Worm (Caenorhabditis elegans) whole organism, L4 larva: ENCODE measurements around the gene syx-16.

ENCODE experiments used
- F37D6.2 ChIP-seq: sonication (generic microtip); optimal IDR thresholded peaks from 2 replicates; lab custom pipeline; 2016; ENCODE audit warnings: mild to moderate bottlenecking, missing genetic modification characterization, missing compliant biosample characterization
- F44E2.7 ChIP-seq: fragments of 200-800 bp; sonication (Bioruptor generic); IDR thresholded peaks from 2 replicates; pipeline ENCODE4 v2.1.2; 2022; ENCODE audit warnings: missing genetic modification characterization, missing compliant biosample characterization
- F49E8.2 ChIP-seq: sonication (generic microtip); optimal IDR thresholded peaks from 2 replicates; lab custom pipeline; 2016; ENCODE audit warnings: missing compliant biosample characterization, mild to moderate bottlenecking, missing genetic modification characterization, borderline replicate concordance
- R02D3.7 ChIP-seq: fragments of 150-350 bp; sonication (generic microtip); optimal IDR thresholded peaks from 3 replicates; lab custom pipeline; 2014; ENCODE audit warnings: missing biosample characterization, missing genetic modification characterization
- T26A8.4 ChIP-seq: fragments of 200-800 bp; sonication (Bioruptor generic); IDR thresholded peaks from 2 replicates; pipeline ENCODE4 v1.3.6; 2022; ENCODE audit warnings: missing genetic modification characterization, missing compliant biosample characterization
- Y48G9A.11 ChIP-seq: fragments of 200-800 bp; sonication (Bioruptor generic); IDR thresholded peaks from 2 replicates; pipeline ENCODE4 v1.3.6; 2022; ENCODE audit warnings: missing genetic modification reagents, missing genetic modification characterization, missing compliant biosample characterization
- Y75B8A.6 ChIP-seq: fragments of 200-800 bp; sonication (Bioruptor generic); IDR thresholded peaks from 2 replicates; pipeline ENCODE4 v1.3.6; 2022; ENCODE audit warnings: missing genetic modification reagents, missing genetic modification characterization, missing compliant biosample characterization
- arid-1 ChIP-seq: fragments of 200-800 bp; sonication (Bioruptor generic); conservative IDR thresholded peaks from 2 replicates; pipeline ENCODE4 v1.3.6; 2022; ENCODE audit warnings: missing genetic modification reagents, missing genetic modification characterization, missing compliant biosample characterization
- attf-4 ChIP-seq: sonication (generic microtip); optimal IDR thresholded peaks from 3 replicates; lab custom pipeline; 2017; ENCODE audit warnings: missing biosample characterization, missing genetic modification characterization
- ceh-20 ChIP-seq: fragments of 200-800 bp; sonication (Bioruptor generic); IDR thresholded peaks from 2 replicates; pipeline ENCODE4 v1.3.6; 2022; ENCODE audit warnings: missing genetic modification reagents, missing genetic modification characterization, missing compliant biosample characterization
- ceh-32 ChIP-seq: sonication (generic microtip); optimal IDR thresholded peaks from 2 replicates; lab custom pipeline; 2016; ENCODE audit warnings: mild to moderate bottlenecking, missing genetic modification characterization, missing compliant biosample characterization; ENCODE audit not compliant: poor library complexity
- cey-2 ChIP-seq: sonication (generic microtip); optimal IDR thresholded peaks from 3 replicates; lab custom pipeline; 2017; ENCODE audit warnings: missing genetic modification characterization, mild to moderate bottlenecking, missing compliant biosample characterization, antibody characterized with exemption, borderline replicate concordance; ENCODE audit not compliant: insufficient read depth
- daf-12 ChIP-seq: fragments of 150-350 bp; optimal IDR thresholded peaks from 2 replicates; lab custom pipeline; 2014; ENCODE audit warnings: missing biosample characterization, missing genetic modification reagents, missing genetic modification characterization
- daf-8 ChIP-seq: fragments of 200-800 bp; sonication (Bioruptor generic); IDR thresholded peaks from 2 replicates; pipeline ENCODE4 v1.3.6; 2022; ENCODE audit warnings: missing genetic modification characterization, missing compliant biosample characterization
- egl-27 ChIP-seq: sonication (generic microtip); optimal IDR thresholded peaks from 3 replicates; lab custom pipeline; 2017; ENCODE audit warnings: missing biosample characterization, missing genetic modification reagents, missing genetic modification characterization
- fos-1 ChIP-seq: fragments of 150-350 bp; optimal IDR thresholded peaks from 2 replicates; lab custom pipeline; 2014; ENCODE audit warnings: missing biosample characterization, missing genetic modification characterization
- gei-8 ChIP-seq: fragments of 200-800 bp; sonication (Bioruptor generic); optimal IDR thresholded peaks from 2 replicates; lab custom pipeline; 2018; ENCODE audit warnings: mild to moderate bottlenecking, missing genetic modification characterization, missing compliant biosample characterization
- lim-7 ChIP-seq: fragments of 200-800 bp; sonication (Bioruptor generic); IDR thresholded peaks from 2 replicates; pipeline ENCODE4 v1.3.6; 2022; ENCODE audit warnings: missing genetic modification characterization, missing compliant biosample characterization
- lin-38 ChIP-seq: fragments of 200-800 bp; sonication (Bioruptor generic); IDR thresholded peaks from 2 replicates; pipeline ENCODE4 v1.3.6; 2022; ENCODE audit warnings: missing genetic modification reagents, missing genetic modification characterization, missing compliant biosample characterization
- lir-3 ChIP-seq: sonication (generic microtip); optimal IDR thresholded peaks from 2 replicates; lab custom pipeline; 2016; ENCODE audit warnings: mild to moderate bottlenecking, missing genetic modification characterization, missing compliant biosample characterization
- lsy-2 ChIP-seq, 2 experiments: fragments of 150-350 bp in 1 of 2; sonication (generic microtip) in 1 of 2; optimal IDR thresholded peaks; 2 replicates each; lab custom pipeline; 2014 to 2017; ENCODE audit warnings: missing biosample characterization in 2 of 2, missing genetic modification characterization in 2 of 2
- madf-9 ChIP-seq: fragments of 200-800 bp; sonication (Bioruptor generic); conservative IDR thresholded peaks from 2 replicates; pipeline ENCODE4 v1.3.6; 2022; ENCODE audit warnings: missing genetic modification reagents, missing genetic modification characterization, missing compliant biosample characterization
- mep-1 ChIP-seq: fragments of 150-350 bp; sonication (generic microtip); optimal IDR thresholded peaks from 3 replicates; lab custom pipeline; 2014; ENCODE audit warnings: missing biosample characterization, missing genetic modification characterization
- nhr-237 ChIP-seq: sonication (generic microtip); optimal IDR thresholded peaks from 2 replicates; lab custom pipeline; 2017; ENCODE audit warnings: missing biosample characterization, missing genetic modification characterization
- nhr-25 ChIP-seq: sonication (generic microtip); optimal IDR thresholded peaks from 2 replicates; lab custom pipeline; 2017; ENCODE audit warnings: missing genetic modification characterization, mild to moderate bottlenecking, missing compliant biosample characterization, antibody characterized with exemption, moderate library complexity, borderline replicate concordance; ENCODE audit not compliant: insufficient read depth
- nhr-28 ChIP-seq: fragments of 150-350 bp; optimal IDR thresholded peaks from 2 replicates; lab custom pipeline; 2014; ENCODE audit warnings: missing biosample characterization, missing genetic modification characterization
- pha-4 ChIP-seq, 2 experiments: fragments of 150-350 bp in 1 of 2; fragments of 200-800 bp in 1 of 2; sonication (Bioruptor generic) in 1 of 2; IDR thresholded peaks in 1 of 2; optimal IDR thresholded peaks in 1 of 2; 2 replicates each; pipeline versions ENCODE4 v1.3.6 to Lab custom; 2014 to 2022; ENCODE audit warnings: missing genetic modification characterization in 2 of 2, missing genetic modification reagents in 2 of 2, missing biosample characterization in 1 of 2, missing compliant biosample characterization in 1 of 2
- php-3 ChIP-seq: fragments of 200-800 bp; sonication (Bioruptor generic); IDR thresholded peaks from 2 replicates; pipeline ENCODE4 v1.3.6; 2022; ENCODE audit warnings: missing genetic modification reagents, missing genetic modification characterization, missing compliant biosample characterization
- sdz-12 ChIP-seq: fragments of 200-800 bp; sonication (Bioruptor generic); optimal IDR thresholded peaks from 2 replicates; lab custom pipeline; 2018; ENCODE audit warnings: mild to moderate bottlenecking, missing genetic modification characterization, missing compliant biosample characterization
- tag-97 ChIP-seq: fragments of 200-800 bp; sonication (Bioruptor generic); IDR thresholded peaks from 2 replicates; pipeline ENCODE4 v1.3.6; 2022; ENCODE audit warnings: missing genetic modification characterization, missing compliant biosample characterization
- tra-1 ChIP-seq: fragments of 200-800 bp; sonication (Bioruptor generic); IDR thresholded peaks from 2 replicates; pipeline ENCODE4 v1.3.6; 2022; ENCODE audit warnings: missing genetic modification reagents, missing genetic modification characterization, missing compliant biosample characterization
- unc-130 ChIP-seq: sonication (generic microtip); optimal IDR thresholded peaks from 2 replicates; lab custom pipeline; 2016; ENCODE audit warnings: missing genetic modification reagents, missing genetic modification characterization, missing compliant biosample characterization
- unc-62 ChIP-seq, 3 experiments: fragments of 150-350 bp in 1 of 3; sonication (generic microtip); optimal IDR thresholded peaks in 2 of 3; peaks in 1 of 3; 1 replicate in 1 of 3; 2 replicates in 2 of 3; lab custom pipeline; 2014 to 2017; ENCODE audit warnings: missing biosample characterization in 3 of 3, missing genetic modification characterization in 3 of 3, missing genetic modification reagents in 3 of 3, missing genotype in 1 of 3
- zag-1 ChIP-seq: fragments of 150-350 bp; optimal IDR thresholded peaks from 2 replicates; lab custom pipeline; 2014; ENCODE audit warnings: missing biosample characterization, missing genetic modification characterization
- zfp-3 ChIP-seq: fragments of 200-800 bp; sonication (Bioruptor generic); conservative IDR thresholded peaks from 2 replicates; pipeline ENCODE4 v1.3.6; 2022; ENCODE audit warnings: missing genetic modification reagents, missing genetic modification characterization, missing compliant biosample characterization
- zip-11 ChIP-seq: fragments of 200-800 bp; sonication (Bioruptor generic); IDR thresholded peaks from 2 replicates; pipeline ENCODE4 v1.3.6; 2022; ENCODE audit warnings: missing genetic modification characterization, missing compliant biosample characterization
- ztf-7 ChIP-seq: fragments of 150-350 bp; optimal IDR thresholded peaks from 2 replicates; lab custom pipeline; 2014; ENCODE audit warnings: missing biosample characterization, missing genetic modification characterization

syx-16 gene

DNA sequence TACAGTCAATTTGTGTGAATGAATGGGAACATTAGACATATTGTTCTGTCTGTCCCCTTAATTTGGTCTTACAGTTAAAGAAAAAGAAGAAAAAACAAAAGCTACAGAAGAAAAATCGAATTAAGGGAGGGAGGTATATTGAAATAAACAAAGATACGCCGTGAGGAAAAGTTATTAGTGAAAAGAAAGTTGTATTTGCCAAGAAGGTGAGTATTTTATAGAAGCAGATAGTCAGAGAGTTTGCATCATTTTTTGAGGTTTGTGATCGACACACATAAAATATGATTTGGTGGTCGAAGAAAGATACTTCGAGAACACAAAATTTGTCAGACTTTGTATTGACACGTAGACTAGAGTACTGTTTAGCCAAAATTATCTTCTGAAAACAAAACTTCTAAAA is 8.6 kb downstream of the syx-16 start (continued):
- peak; percentile 8 for TF ChIP-seq mep-1 (tag; lab: Kevin White, UChicago)
- TF ChIP-seq ztf-7 (tag; lab: Kevin White, UChicago): peak; percentile 4
- TF ChIP-seq tra-1 (GFP tag; lab: Robert Waterston, UW): no peak
- TF ChIP-seq Y75B8A.6 (GFP tag; lab: Robert Waterston, UW): no peak
- TF ChIP-seq F44E2.7: no peak
- TF ChIP-seq cey-2 (tag; lab: Kevin White, UChicago): no peak
- TF ChIP-seq madf-9: no peak
- no peak for TF ChIP-seq F37D6.2 (tag; lab: Kevin White, UChicago)
- TF ChIP-seq zag-1: no peak
- TF ChIP-seq unc-62 (GFP tag; optimal IDR thresholded peaks at IDR 0.05 in 1 of 2; lab: Kevin White, UChicago): peak in 1 of 2 experiments; percentile 38
- TF ChIP-seq unc-62 (tag; optimal IDR thresholded peaks at IDR 0.05; lab: Kevin White, UChicago): no peak
- TF ChIP-seq lir-3 (tag; lab: Kevin White, UChicago): no peak
- no peak for TF ChIP-seq sdz-12 (GFP tag; lab: Kevin White, UChicago)
- TF ChIP-seq F49E8.2 (tag; lab: Kevin White, UChicago): no peak
- no peak for TF ChIP-seq fos-1 (tag; lab: Kevin White, UChicago)
- no peak for TF ChIP-seq tag-97 (GFP tag; lab: Robert Waterston, UW)
- no peak for TF ChIP-seq zip-11 (GFP tag; lab: Robert Waterston, UW)
- TF ChIP-seq nhr-25 (tag; lab: Kevin White, UChicago): no peak
- peak in 1 of 2 experiments; percentile 28 for TF ChIP-seq lsy-2 (tag; optimal IDR thresholded peaks at IDR 0.05; lab: Kevin White, UChicago)
- no peak for TF ChIP-seq lin-38 (GFP tag; lab: Robert Waterston, UW)
- no peak for TF ChIP-seq php-3 (GFP tag; lab: Robert Waterston, UW)
- no peak for TF ChIP-seq nhr-237
- no peak for TF ChIP-seq arid-1 (GFP tag; lab: Robert Waterston, UW)
- no peak for TF ChIP-seq gei-8 (GFP tag; lab: Kevin White, UChicago)
- peak; percentile 96 for TF ChIP-seq nhr-28 (tag; lab: Kevin White, UChicago)
- no peak for TF ChIP-seq T26A8.4 (GFP tag; lab: Robert Waterston, UW)
- no peak for TF ChIP-seq attf-4 (tag; lab: Kevin White, UChicago)
- TF ChIP-seq unc-130 (GFP tag; lab: Kevin White, UChicago): no peak
- TF ChIP-seq zfp-3 (GFP tag; lab: Robert Waterston, UW): no peak
- TF ChIP-seq egl-27 (tag; lab: Kevin White, UChicago): no peak
- 0 out of 2 replicates have a peak, but pooled peaks have one; percentile 34 for TF ChIP-seq lim-7 (GFP tag; lab: Robert Waterston, UW)
- no peak for TF ChIP-seq Y48G9A.11
- TF ChIP-seq ceh-32 (tag; lab: Kevin White, UChicago): no peak
- no peak for TF ChIP-seq daf-12 (tag; lab: Kevin White, UChicago)
- no peak for TF ChIP-seq ceh-20 (GFP tag; lab: Robert Waterston, UW)

DNA sequence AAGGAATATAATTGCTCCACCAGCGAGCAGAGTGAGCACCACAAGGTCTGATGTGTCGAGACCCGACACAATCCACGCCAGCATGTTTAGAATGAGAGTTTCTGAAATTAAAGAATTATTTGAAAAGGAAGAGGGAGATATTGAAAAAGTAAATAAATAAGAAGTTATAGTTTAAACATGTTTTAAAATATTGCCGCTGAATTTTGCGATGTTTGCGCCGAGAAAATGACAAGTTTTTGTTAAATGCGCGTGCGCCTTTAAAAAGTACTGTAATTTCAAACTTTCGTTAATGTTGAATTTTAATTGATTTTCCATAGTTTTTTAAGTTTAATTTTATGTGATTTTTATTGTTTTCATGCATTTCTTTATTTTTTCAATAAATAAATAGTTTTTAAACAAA is 9.3 kb downstream of the syx-16 start, which contains the start of gene emb-8:
Gene emb-8 (minus strand): TSS at position 101 of the 400 bp plus-strand sequence.
- TF ChIP-seq R02D3.7 (tag; lab: Kevin White, UChicago) (no peak), nhr-237 (no peak), daf-8 (GFP tag; lab: Robert Waterston, UW) (no peak), pha-4 (GFP tag; IDR thresholded peaks at IDR 0.05; lab: Robert Waterston, UW) (0 out of 2 replicates have a peak, but pooled peaks have one; percentile 31), pha-4 (tag; optimal IDR thresholded peaks at IDR 0.05; lab: Kevin White, UChicago) (no peak), unc-62 (GFP tag; optimal IDR thresholded peaks at IDR 0.05 in 1 of 2; lab: Kevin White, UChicago) (no peak), unc-62 (tag; optimal IDR thresholded peaks at IDR 0.05; lab: Kevin White, UChicago) (no peak)
